Worm (Caenorhabditis elegans) whole organism, L4 larva: Measurements from ENCODE around the gene brp-1.

Experiments
- ceh-32 ChIP-seq: sonication (generic microtip); optimal IDR thresholded peaks from 2 replicates; lab custom pipeline; 2016; ENCODE audit warnings: mild to moderate bottlenecking, missing genetic modification characterization, missing compliant biosample characterization; ENCODE audit not compliant: poor library complexity
- ceh-82 ChIP-seq: sonication (generic microtip); optimal IDR thresholded peaks from 2 replicates; lab custom pipeline; 2017; ENCODE audit warnings: missing biosample characterization, missing genetic modification characterization
- fkh-10 ChIP-seq: fragments of 150-350 bp; optimal IDR thresholded peaks from 2 replicates; lab custom pipeline; 2014; ENCODE audit warnings: missing biosample characterization, missing genetic modification reagents, missing genetic modification characterization
- fos-1 ChIP-seq: fragments of 150-350 bp; optimal IDR thresholded peaks from 2 replicates; lab custom pipeline; 2014; ENCODE audit warnings: missing biosample characterization, missing genetic modification characterization
- mdl-1 ChIP-seq, 2 experiments: fragments of 150-350 bp in 1 of 2; sonication (generic microtip) in 1 of 2; optimal IDR thresholded peaks; 2 replicates each; lab custom pipeline; 2014 to 2017; ENCODE audit warnings: missing biosample characterization in 2 of 2, missing genetic modification characterization in 2 of 2
- nhr-10 ChIP-seq: fragments of 150-350 bp; optimal IDR thresholded peaks from 2 replicates; lab custom pipeline; 2014; ENCODE audit warnings: missing biosample characterization, missing genetic modification characterization
- snpc-4 ChIP-seq: fragments of 150-350 bp; optimal IDR thresholded peaks from 2 replicates; lab custom pipeline; 2014; ENCODE audit warnings: missing biosample characterization, missing genetic modification characterization
- spr-1 ChIP-seq: sonication (generic microtip); optimal IDR thresholded peaks from 2 replicates; lab custom pipeline; 2016; ENCODE audit warnings: mild to moderate bottlenecking, missing genetic modification characterization, missing compliant biosample characterization
- unc-62 ChIP-seq, 3 experiments: fragments of 150-350 bp in 1 of 3; sonication (generic microtip); optimal IDR thresholded peaks in 2 of 3; peaks in 1 of 3; 1 replicate in 1 of 3; 2 replicates in 2 of 3; lab custom pipeline; 2014 to 2017; ENCODE audit warnings: missing biosample characterization in 3 of 3, missing genetic modification characterization in 3 of 3, missing genetic modification reagents in 3 of 3, missing genotype in 1 of 3
- zfp-2 ChIP-seq: sonication (generic microtip); optimal IDR thresholded peaks from 2 replicates; lab custom pipeline; 2016; ENCODE audit warnings: mild to moderate bottlenecking, missing genetic modification characterization, missing compliant biosample characterization
- ztf-11 ChIP-seq: fragments of 150-350 bp; optimal IDR thresholded peaks from 2 replicates; lab custom pipeline; 2014; ENCODE audit warnings: missing biosample characterization, missing genetic modification characterization

DNA sequence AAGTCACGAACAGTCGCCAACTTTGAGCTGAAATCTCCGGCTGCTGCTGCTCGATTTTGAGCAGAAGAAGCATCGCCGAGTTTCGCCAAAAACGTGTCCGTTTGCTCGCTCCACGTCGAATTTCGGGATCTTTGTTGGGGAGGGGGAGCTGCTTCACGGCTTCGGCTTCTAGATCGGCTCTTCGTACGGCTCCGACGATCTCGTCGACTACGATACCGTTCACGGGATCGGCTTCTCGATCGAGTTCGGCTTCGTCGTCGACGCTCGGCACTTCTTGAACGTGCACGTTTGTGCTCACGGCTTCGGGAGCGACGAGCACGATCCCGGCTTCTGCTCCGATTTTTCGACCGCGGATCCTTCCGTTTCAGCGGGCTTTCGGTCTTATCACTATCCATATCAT lies 16.9 kb downstream of the brp-1 start:
- no peak for TF ChIP-seq fos-1
- no peak for TF ChIP-seq ztf-11
- TF ChIP-seq snpc-4 = no peak
- no peak for TF ChIP-seq mdl-1 (tag; optimal IDR thresholded peaks at IDR 0.05; lab: Kevin White, UChicago)
- no peak for TF ChIP-seq spr-1 (tag; lab: Kevin White, UChicago)
- TF ChIP-seq nhr-10 (tag; lab: Kevin White, UChicago) = no peak
- no peak for TF ChIP-seq ceh-82 (tag; lab: Kevin White, UChicago)
- no peak for TF ChIP-seq unc-62 (GFP tag; optimal IDR thresholded peaks at IDR 0.05 in 1 of 2; lab: Kevin White, UChicago)
- no peak for TF ChIP-seq unc-62 (tag; optimal IDR thresholded peaks at IDR 0.05; lab: Kevin White, UChicago)
- no peak for TF ChIP-seq fkh-10 (GFP tag; lab: Kevin White, UChicago)
- no peak for TF ChIP-seq ceh-32 (tag; lab: Kevin White, UChicago)
- TF ChIP-seq zfp-2 (tag; lab: Kevin White, UChicago) = no peak
